Worm (Caenorhabditis elegans): Measurements from ENCODE around the gene sre-26.

ce11 chrII:12378793-12379192 lies 41.6 kb downstream of the sre-26 start:
- TF ChIP-seq flh-1 (GFP tag; optimal IDR thresholded peaks at IDR 0.05) (no peak), nhr-76 (tag; optimal IDR thresholded peaks at IDR 0.05) (no peak), unc-62 (GFP tag; optimal IDR thresholded peaks at IDR 0.05) (no peak), ztf-11 (tag; optimal IDR thresholded peaks at IDR 0.05) (no peak), mep-1 (tag; optimal IDR thresholded peaks at IDR 0.05) (no peak), sptf-1 (tag; optimal IDR thresholded peaks at IDR 0.05) (no peak), ham-2 (GFP tag; optimal IDR thresholded peaks at IDR 0.05) (no peak), snpc-4 (tag; optimal IDR thresholded peaks at IDR 0.05) (no peak)
